Worm (Caenorhabditis elegans) whole organism, L2 larva: ENCODE results near the gene K01A12.4.

Source experiments
- ama-1 ChIP-seq: fragments of 150-350 bp; optimal IDR thresholded peaks from 2 replicates; lab custom pipeline; 2018; ENCODE audit warnings: inconsistent platforms
- ceh-16 ChIP-seq: fragments of 150-350 bp; optimal IDR thresholded peaks from 2 replicates; lab custom pipeline; 2014; ENCODE audit warnings: missing biosample characterization, missing genetic modification characterization
- egl-27 ChIP-seq: sonication (generic microtip); optimal IDR thresholded peaks from 3 replicates; lab custom pipeline; 2017; ENCODE audit warnings: missing biosample characterization, missing genetic modification reagents, missing genetic modification characterization
- lin-13 ChIP-seq: fragments of 150-350 bp; optimal IDR thresholded peaks from 2 replicates; lab custom pipeline; 2014; ENCODE audit warnings: missing biosample characterization, missing genetic modification reagents, missing genetic modification characterization
- lsy-2 ChIP-seq, 2 experiments: fragments of 150-350 bp in 1 of 2; sonication (generic microtip) in 1 of 2; optimal IDR thresholded peaks; 2 replicates each; lab custom pipeline; 2014 to 2017; ENCODE audit warnings: missing biosample characterization in 2 of 2, missing genetic modification characterization in 2 of 2
- mdl-1 ChIP-seq, 2 experiments: fragments of 150-350 bp in 1 of 2; sonication (generic microtip) in 1 of 2; optimal IDR thresholded peaks; 2 replicates each; lab custom pipeline; 2017; ENCODE audit warnings: missing biosample characterization in 2 of 2, missing genetic modification characterization in 2 of 2
- nhr-237 ChIP-seq: fragments of 150-350 bp; optimal IDR thresholded peaks from 2 replicates; lab custom pipeline; 2014; ENCODE audit warnings: missing biosample characterization, missing genetic modification characterization
- unc-62 ChIP-seq: fragments of 150-350 bp; optimal IDR thresholded peaks from 2 replicates; lab custom pipeline; 2014; ENCODE audit warnings: missing biosample characterization, missing genetic modification reagents, missing genetic modification characterization

ce11 chrX:8565810-8566416 lies 44.8 kb upstream of the K01A12.4 start:
- TF ChIP-seq lin-13 (GFP tag; lab: Kevin White, UChicago) (no peak), nhr-237 (tag; lab: Kevin White, UChicago) (no peak), ama-1 (lab: Kevin White, UChicago) (no peak), mdl-1 (tag; optimal IDR thresholded peaks at IDR 0.05; lab: Kevin White, UChicago) (peak; percentile 32 to 60), ceh-16 (tag; lab: Kevin White, UChicago) (no peak), lsy-2 (tag; optimal IDR thresholded peaks at IDR 0.05; lab: Kevin White, UChicago) (no peak), egl-27 (tag; lab: Kevin White, UChicago) (no peak), unc-62 (GFP tag; lab: Kevin White, UChicago) (no peak)
